Fruit fly (Drosophila melanogaster) whole organism, adult: ENCODE results near the gene CG18302.

ENCODE experiments used
- CG14711 ChIP-seq: fragments of 200-800 bp; sonication (Bioruptor generic); optimal IDR thresholded peaks from 2 replicates; lab custom pipeline; 2018; ENCODE audit warnings: missing biosample characterization, mild to moderate bottlenecking, missing genetic modification characterization, moderate library complexity
- CG33017 ChIP-seq: fragments of 200-800 bp; sonication (Bioruptor generic); optimal IDR thresholded peaks from 2 replicates; lab custom pipeline; 2018; ENCODE audit warnings: missing biosample characterization, mild to moderate bottlenecking, missing genetic modification characterization, moderate library complexity
- Clk ChIP-seq: fragments of 200-800 bp; sonication (Bioruptor generic); optimal IDR thresholded peaks from 2 replicates; lab custom pipeline; 2017; ENCODE audit warnings: missing biosample characterization, missing genetic modification characterization
- Crg-1 ChIP-seq: fragments of 200-800 bp; sonication (Bioruptor generic); optimal IDR thresholded peaks from 2 replicates; lab custom pipeline; 2016; ENCODE audit warnings: missing biosample characterization, missing genetic modification characterization
- Hr96 ChIP-seq: fragments of 200-800 bp; sonication (Bioruptor generic); optimal IDR thresholded peaks from 2 replicates; lab custom pipeline; 2016; ENCODE audit warnings: missing biosample characterization, missing genetic modification characterization
- cic ChIP-seq: fragments of 200-800 bp; sonication (Bioruptor generic); optimal IDR thresholded peaks from 2 replicates; lab custom pipeline; 2017; ENCODE audit warnings: missing biosample characterization, mild to moderate bottlenecking, missing genetic modification characterization, moderate library complexity
- kay ChIP-seq: fragments of 200-800 bp; sonication (Bioruptor generic); peaks from one replicate; lab custom pipeline; 2016; ENCODE audit warnings: missing biosample characterization, missing genetic modification characterization, borderline replicate concordance
- tj ChIP-seq: fragments of 200-800 bp; sonication (Bioruptor generic); optimal IDR thresholded peaks from 3 replicates; lab custom pipeline; 2017; ENCODE audit warnings: missing biosample characterization, mild to moderate bottlenecking, missing genetic modification characterization, moderate library complexity

- no peak for TF ChIP-seq kay (GFP tag; lab: Kevin White, UChicago)
- no peak for TF ChIP-seq cic (GFP tag; lab: Kevin White, UChicago)
- TF ChIP-seq Crg-1 (GFP tag; lab: Kevin White, UChicago): no peak
- TF ChIP-seq Clk (GFP tag; lab: Kevin White, UChicago): no peak
- TF ChIP-seq Hr96: no peak
- TF ChIP-seq CG14711 (tag; lab: Kevin White, UChicago): peak; percentile 66
- peak; percentile 64 for TF ChIP-seq tj (GFP tag; lab: Kevin White, UChicago)
- peak; percentile 48 for TF ChIP-seq CG33017
Measured at dm6 chr2L:10526953-10527584, 7.1 kb upstream of the CG18302 start, which contains the start of gene Lip4.
